ENCODE assay signal across 3 worm cellular contexts in genomic region chrIII:8425076-8425475, ce11.
TF ChIP-seq lines count a peak whose summit lies in the region.

No protein-coding gene starts in this region.

TF ChIP-seq in whole organism, L1 larva, 84 proteins besides CTCF, POLR2A, EP300 and RAD21 (continued from another document and continues in another):
- TF ChIP-seq nhr-71 (tag; optimal IDR thresholded peaks at IDR 0.05; lab: Kevin White, UChicago) = peak; percentile 82
- no peak for TF ChIP-seq sup-37 (GFP tag; optimal IDR thresholded peaks at IDR 0.05; lab: Kevin White, UChicago)
- no peak for TF ChIP-seq grh-1 (GFP tag; IDR thresholded peaks at IDR 0.05; lab: Robert Waterston, UW)
- TF ChIP-seq tbx-2 (tag; optimal IDR thresholded peaks at IDR 0.05; lab: Kevin White, UChicago) = peak; percentile 70
- TF ChIP-seq nhr-28 (tag; optimal IDR thresholded peaks at IDR 0.05; lab: Kevin White, UChicago) = no peak
- TF ChIP-seq dsc-1 (tag; optimal IDR thresholded peaks at IDR 0.05; lab: Kevin White, UChicago) = peak; percentile 27
- no peak for TF ChIP-seq pag-3 (tag; optimal IDR thresholded peaks at IDR 0.05; lab: Kevin White, UChicago; ENCODE audit: borderline replicate concordance, insufficient read depth)
- TF ChIP-seq lin-39 (tag; optimal IDR thresholded peaks at IDR 0.05; lab: Kevin White, UChicago) = no peak
- no peak for TF ChIP-seq mab-9 (GFP tag; IDR thresholded peaks at IDR 0.05; lab: Robert Waterston, UW)
- TF ChIP-seq elt-3 (tag; optimal IDR thresholded peaks at IDR 0.05; lab: Kevin White, UChicago) = peak in 2 of 6 experiments; percentile 12 to 18
- TF ChIP-seq ama-1 (optimal IDR thresholded peaks at IDR 0.05; lab: Kevin White, UChicago) = peak; percentile 45
- TF ChIP-seq ceh-90 (tag; optimal IDR thresholded peaks at IDR 0.05; lab: Kevin White, UChicago) = no peak
- no peak for TF ChIP-seq ceh-63 (GFP tag; optimal IDR thresholded peaks at IDR 0.05; lab: Kevin White, UChicago)
- no peak for TF ChIP-seq sox-4 (tag; optimal IDR thresholded peaks at IDR 0.05; lab: Kevin White, UChicago)
- peak; percentile 55 for TF ChIP-seq unc-86 (tag; optimal IDR thresholded peaks at IDR 0.05; lab: Kevin White, UChicago)
- no peak for TF ChIP-seq isw-1 (GFP tag; IDR thresholded peaks at IDR 0.05; lab: Robert Waterston, UW)
- peak in 2 of 3 experiments; percentile 17 to 54 for TF ChIP-seq ceh-82 (tag; optimal IDR thresholded peaks at IDR 0.05; lab: Kevin White, UChicago)
- no peak for TF ChIP-seq aha-1 (tag; optimal IDR thresholded peaks at IDR 0.05; lab: Kevin White, UChicago)
- TF ChIP-seq nhr-76 (tag; optimal IDR thresholded peaks at IDR 0.05; lab: Kevin White, UChicago) = no peak
- TF ChIP-seq unc-62 (GFP tag; optimal IDR thresholded peaks at IDR 0.05; lab: Kevin White, UChicago) = no peak
- no peak for TF ChIP-seq zip-4 (GFP tag; optimal IDR thresholded peaks at IDR 0.05; lab: Kevin White, UChicago)
- no peak for TF ChIP-seq hlh-17 (GFP tag; optimal IDR thresholded peaks at IDR 0.05; lab: Kevin White, UChicago; ENCODE audit: borderline replicate concordance)
- no peak for TF ChIP-seq zag-1 (tag; optimal IDR thresholded peaks at IDR 0.05; lab: Kevin White, UChicago)
- TF ChIP-seq egl-27 (tag; optimal IDR thresholded peaks at IDR 0.05; lab: Kevin White, UChicago) = no peak
- TF ChIP-seq mef-2 (tag; optimal IDR thresholded peaks at IDR 0.05; lab: Kevin White, UChicago) = no peak
- TF ChIP-seq tlp-1 (tag; optimal IDR thresholded peaks at IDR 0.05; lab: Kevin White, UChicago) = no peak
- TF ChIP-seq jun-1 (tag; optimal IDR thresholded peaks at IDR 0.05; lab: Kevin White, UChicago) = peak; percentile 47
- TF ChIP-seq ces-1 (GFP tag; optimal IDR thresholded peaks at IDR 0.05; lab: Kevin White, UChicago) = no peak
- TF ChIP-seq skn-1 (tag; optimal IDR thresholded peaks at IDR 0.05; lab: Kevin White, UChicago) = peak; percentile 22
- peak; percentile 89 for TF ChIP-seq snu-23 (GFP tag; optimal IDR thresholded peaks at IDR 0.05; lab: Kevin White, UChicago)
- peak; percentile 72 for TF ChIP-seq nhr-47 (tag; optimal IDR thresholded peaks at IDR 0.05; lab: Kevin White, UChicago)
- TF ChIP-seq alr-1 (tag; optimal IDR thresholded peaks at IDR 0.05; lab: Kevin White, UChicago; ENCODE audit: borderline replicate concordance) = no peak
- peak; percentile 13 for TF ChIP-seq ztf-4 (tag; optimal IDR thresholded peaks at IDR 0.05; lab: Kevin White, UChicago)
- no peak for TF ChIP-seq unc-30 (tag; optimal IDR thresholded peaks at IDR 0.05; lab: Kevin White, UChicago)
- no peak for TF ChIP-seq sptf-1 (tag; optimal IDR thresholded peaks at IDR 0.05; lab: Kevin White, UChicago)
- TF ChIP-seq lin-13 (GFP tag; optimal IDR thresholded peaks at IDR 0.05; lab: Kevin White, UChicago) = peak; percentile 44
- TF ChIP-seq nhr-85 (tag; lab: Kevin White, UChicago) = peak; percentile 60
- peak; percentile 22 for TF ChIP-seq rnt-1 (tag; optimal IDR thresholded peaks at IDR 0.05; lab: Kevin White, UChicago)
- TF ChIP-seq irx-1 (tag; optimal IDR thresholded peaks at IDR 0.05; lab: Kevin White, UChicago) = no peak
- TF ChIP-seq unc-130 (tag; optimal IDR thresholded peaks at IDR 0.05; lab: Kevin White, UChicago) = no peak
- TF ChIP-seq fos-1 (tag; optimal IDR thresholded peaks at IDR 0.05; lab: Kevin White, UChicago) = no peak
- peak; percentile 68 for TF ChIP-seq fkh-8 (tag; optimal IDR thresholded peaks at IDR 0.05; lab: Kevin White, UChicago)
- peak; percentile 54 to 74 for TF ChIP-seq lin-35 (GFP tag; optimal IDR thresholded peaks at IDR 0.05; lab: Kevin White, UChicago)
- peak; percentile 39 for TF ChIP-seq F16B12.6 (tag; optimal IDR thresholded peaks at IDR 0.05; lab: Kevin White, UChicago)
- no peak for TF ChIP-seq hlh-4 (tag; optimal IDR thresholded peaks at IDR 0.05; lab: Kevin White, UChicago)

TF ChIP-seq in whole organism, L3 larva, 47 proteins besides CTCF, POLR2A, EP300 and RAD21 (continued from another document):
- peak; percentile 49 for TF ChIP-seq nhr-43 (tag; optimal IDR thresholded peaks at IDR 0.05; lab: Kevin White, UChicago; ENCODE audit: poor library complexity, severe bottlenecking)
- TF ChIP-seq ZK546.5 (tag; optimal IDR thresholded peaks at IDR 0.05; lab: Kevin White, UChicago) = no peak
- no peak for TF ChIP-seq elt-3 (tag; optimal IDR thresholded peaks at IDR 0.05; lab: Kevin White, UChicago)
- TF ChIP-seq nhr-77 (tag; optimal IDR thresholded peaks at IDR 0.05; lab: Kevin White, UChicago) = no peak
- no peak for TF ChIP-seq nhr-67 (tag; optimal IDR thresholded peaks at IDR 0.05; lab: Kevin White, UChicago)
- peak; percentile 3 for TF ChIP-seq elt-1 (tag; optimal IDR thresholded peaks at IDR 0.05; lab: Kevin White, UChicago)
- TF ChIP-seq nhr-11 (tag; optimal IDR thresholded peaks at IDR 0.05; lab: Kevin White, UChicago) = peak; percentile 22
- TF ChIP-seq jun-1 (tag; optimal IDR thresholded peaks at IDR 0.05; lab: Kevin White, UChicago) = peak; percentile 81

TF ChIP-seq in whole organism, young adult, 124 proteins besides CTCF, POLR2A, EP300 and RAD21 (continued from another document):
- TF ChIP-seq sptf-2 (GFP tag; optimal IDR thresholded peaks at IDR 0.05; lab: Kevin White, UChicago) (no peak), egrh-3 (GFP tag; IDR thresholded peaks at IDR 0.05; lab: Robert Waterston, UW) (peak; percentile 41), lin-26 (GFP tag; IDR thresholded peaks at IDR 0.05; lab: Robert Waterston, UW) (peak; percentile 82), ztf-25 (GFP tag; IDR thresholded peaks at IDR 0.05; lab: Robert Waterston, UW) (no peak), ztf-18 (tag; optimal IDR thresholded peaks at IDR 0.05; lab: Kevin White, UChicago) (peak; percentile 38), egl-44 (GFP tag; IDR thresholded peaks at IDR 0.05; lab: Robert Waterston, UW) (peak; percentile 52; the same call in 1 of the 2 replicates), nhr-90 (tag; optimal IDR thresholded peaks at IDR 0.05; lab: Kevin White, UChicago) (peak; percentile 56), F39B2.1 (GFP tag; IDR thresholded peaks at IDR 0.05; lab: Robert Waterston, UW) (0 out of 2 replicates have a peak, but pooled peaks have one; percentile 50), ekl-4 (GFP tag; IDR thresholded peaks at IDR 0.05; lab: Robert Waterston, UW) (peak; percentile 58; the same call in 1 of the 2 replicates), athp-1 (tag; optimal IDR thresholded peaks at IDR 0.05; lab: Kevin White, UChicago) (no peak), attf-6 (GFP tag; IDR thresholded peaks at IDR 0.05; lab: Robert Waterston, UW) (no peak), fkh-3 (tag; optimal IDR thresholded peaks at IDR 0.05; lab: Kevin White, UChicago) (no peak), nhr-80 (tag; optimal IDR thresholded peaks at IDR 0.05; lab: Kevin White, UChicago) (peak; percentile 96), egl-18 (GFP tag; IDR thresholded peaks at IDR 0.05; lab: Robert Waterston, UW) (no peak), ceh-27 (GFP tag; optimal IDR thresholded peaks at IDR 0.05; lab: Kevin White, UChicago) (peak; percentile 49), mxl-1 (tag; optimal IDR thresholded peaks at IDR 0.05; lab: Kevin White, UChicago) (no peak), B0336.3 (GFP tag; IDR thresholded peaks at IDR 0.05; lab: Robert Waterston, UW) (peak; percentile 85), sea-2 (GFP tag; IDR thresholded peaks at IDR 0.05; lab: Robert Waterston, UW) (no peak), ztf-28 (GFP tag; IDR thresholded peaks at IDR 0.05; lab: Robert Waterston, UW) (no peak), K11D2.4 (GFP tag; IDR thresholded peaks at IDR 0.05; lab: Robert Waterston, UW) (no peak), unc-130 (GFP tag; optimal IDR thresholded peaks at IDR 0.05; lab: Kevin White, UChicago) (no peak), ceh-58 (GFP tag; IDR thresholded peaks at IDR 0.05; lab: Robert Waterston, UW) (no peak), hsf-1 (GFP tag; IDR thresholded peaks at IDR 0.05; lab: Robert Waterston, UW) (no peak), F57C9.4 (tag; optimal IDR thresholded peaks at IDR 0.05; lab: Kevin White, UChicago) (no peak), lsy-27 (tag; optimal IDR thresholded peaks at IDR 0.05; lab: Kevin White, UChicago; ENCODE audit: borderline replicate concordance, insufficient read depth) (no peak), lin-35 (GFP tag; optimal IDR thresholded peaks at IDR 0.05; lab: Kevin White, UChicago) (peak in 1 of 3 experiments; percentile 27), T07F8.4 (tag; optimal IDR thresholded peaks at IDR 0.05; lab: Kevin White, UChicago) (no peak), rpc-1 (optimal IDR thresholded peaks at IDR 0.05; lab: Kevin White, UChicago) (no peak), rpc-1 (tag; optimal IDR thresholded peaks at IDR 0.05; lab: Kevin White, UChicago) (no peak), hmg-1.2 (GFP tag; IDR thresholded peaks at IDR 0.05; lab: Robert Waterston, UW) (peak; percentile 86), cebp-1 (GFP tag; IDR thresholded peaks at IDR 0.05; lab: Robert Waterston, UW) (peak; percentile 67; the same call in 1 of the 2 replicates), cebp-1 (tag; optimal IDR thresholded peaks at IDR 0.05; lab: Kevin White, UChicago) (peak; percentile 83), Y67H2A.10 (GFP tag; conservative IDR thresholded peaks at IDR 0.05; lab: Robert Waterston, UW) (no peak), Y53G8AR.9 (GFP tag; conservative IDR thresholded peaks at IDR 0.05; lab: Robert Waterston, UW) (no peak), ets-4 (GFP tag; optimal IDR thresholded peaks at IDR 0.05; lab: Kevin White, UChicago) (peak; percentile 68), snpc-4 (GFP tag; optimal IDR thresholded peaks at IDR 0.05; lab: Kevin White, UChicago) (no peak), snpc-4 (tag; optimal IDR thresholded peaks at IDR 0.05; lab: Kevin White, UChicago) (peak; percentile 22 to 64 (median 59)), pbrm-1 (GFP tag; IDR thresholded peaks at IDR 0.05; lab: Robert Waterston, UW) (0 out of 2 replicates have a peak, but pooled peaks have one; percentile 16), hrde-1 (tag; optimal IDR thresholded peaks at IDR 0.05; lab: Kevin White, UChicago; ENCODE audit: borderline replicate concordance) (no peak), attf-3 (GFP tag; conservative IDR thresholded peaks at IDR 0.05; lab: Robert Waterston, UW) (peak; percentile 47; the same call in 1 of the 2 replicates), him-1 (tag; optimal IDR thresholded peaks at IDR 0.05; lab: Kevin White, UChicago) (no peak), F22D6.2 (tag; optimal IDR thresholded peaks at IDR 0.05; lab: Kevin White, UChicago) (peak; percentile 35), akir-1 (GFP tag; optimal IDR thresholded peaks at IDR 0.05; lab: Kevin White, UChicago) (no peak), atf-7 (tag; optimal IDR thresholded peaks at IDR 0.05; lab: Kevin White, UChicago) (peak; percentile 34), die-1 (tag; optimal IDR thresholded peaks at IDR 0.05; lab: Kevin White, UChicago) (peak; percentile 25), aptf-3 (GFP tag; IDR thresholded peaks at IDR 0.05; lab: Robert Waterston, UW) (no peak), lin-40 (tag; optimal IDR thresholded peaks at IDR 0.05; lab: Kevin White, UChicago) (peak; percentile 74), let-607 (tag; optimal IDR thresholded peaks at IDR 0.05; lab: Kevin White, UChicago) (peak; percentile 90 to 92), F10E7.11 (tag; optimal IDR thresholded peaks at IDR 0.05; lab: Kevin White, UChicago) (no peak), madf-10 (tag; optimal IDR thresholded peaks at IDR 0.05; lab: Kevin White, UChicago) (peak; percentile 65), somi-1 (GFP tag; optimal IDR thresholded peaks at IDR 0.05; lab: Kevin White, UChicago) (peak; percentile 32)
